In genomic region chr3L:20778224-20779063, dm6 we compare ENCODE assay signal across 1 fruit fly cellular context.
TF ChIP-seq lines count a peak whose summit lies in the region.

Gene Pex16, minus strand, starts transcription at chr3L:20778264.
Gene Pex14, plus strand, starts transcription at chr3L:20778799.

TF ChIP-seq in whole organism, embryonic, 481 proteins besides CTCF, POLR2A, EP300 and RAD21 (continued from another document):
- TF ChIP-seq pan (optimal IDR thresholded peaks at IDR 0.05; lab: Kevin White, UChicago): no peak
- peak in 1 of 2 experiments; percentile 77 for TF ChIP-seq pan (GFP tag; optimal IDR thresholded peaks at IDR 0.05 in 1 of 2, IDR thresholded peaks at IDR 0.05 in 1 of 2)
- TF ChIP-seq kay (GFP tag; optimal IDR thresholded peaks at IDR 0.05; lab: Kevin White, UChicago): peak; percentile 49
- peak; percentile 97 for TF ChIP-seq Ets65A (GFP tag; lab: Kevin White, UChicago)
- peak; percentile 69 for TF ChIP-seq Xrp1 (GFP tag; IDR thresholded peaks at IDR 0.05; lab: Robert Waterston, UW)
- no peak for TF ChIP-seq nau (GFP tag; optimal IDR thresholded peaks at IDR 0.05; lab: Kevin White, UChicago)
- peak; percentile 88 for TF ChIP-seq slbo (GFP tag; IDR thresholded peaks at IDR 0.05; lab: Robert Waterston, UW)
- peak; percentile 45 for TF ChIP-seq btn (GFP tag; optimal IDR thresholded peaks at IDR 0.05; lab: Kevin White, UChicago)
- TF ChIP-seq crol (GFP tag; IDR thresholded peaks at IDR 0.05; lab: Robert Waterston, UW): no peak
- TF ChIP-seq Ets97D (GFP tag; optimal IDR thresholded peaks at IDR 0.05; lab: Kevin White, UChicago): peak; percentile 38
- peak; percentile 86 for TF ChIP-seq gfzf (GFP tag; optimal IDR thresholded peaks at IDR 0.05; lab: Kevin White, UChicago)
- TF ChIP-seq fru (optimal IDR thresholded peaks at IDR 0.05; lab: Kevin White, UChicago): no peak
- no peak for TF ChIP-seq h (optimal IDR thresholded peaks at IDR 0.05; lab: Kevin White, UChicago)
- no peak for TF ChIP-seq ATbp (GFP tag; optimal IDR thresholded peaks at IDR 0.05; lab: Kevin White, UChicago)
- TF ChIP-seq Meics (GFP tag; optimal IDR thresholded peaks at IDR 0.05; lab: Kevin White, UChicago): peak; percentile 74
- TF ChIP-seq CG1529 (GFP tag; optimal IDR thresholded peaks at IDR 0.05; lab: Kevin White, UChicago): peak; percentile 23
- no peak for TF ChIP-seq bbx (GFP tag; IDR thresholded peaks at IDR 0.05; lab: Robert Waterston, UW; ENCODE audit: partially characterized antibody)
- TF ChIP-seq Blimp-1 (GFP tag; optimal IDR thresholded peaks at IDR 0.05; lab: Kevin White, UChicago): no peak
- peak; percentile 73 for TF ChIP-seq Mrtf (GFP tag; IDR thresholded peaks at IDR 0.05; lab: Robert Waterston, UW)
- TF ChIP-seq CG12299 (tag; optimal IDR thresholded peaks at IDR 0.05; lab: Kevin White, UChicago): no peak
- no peak for TF ChIP-seq Sin3A (optimal IDR thresholded peaks at IDR 0.05; lab: Kevin White, UChicago)
- TF ChIP-seq CG13287 (GFP tag; IDR thresholded peaks at IDR 0.05; lab: Robert Waterston, UW; ENCODE audit: partially characterized antibody): no peak
- no peak for TF ChIP-seq B-H2 (GFP tag; optimal IDR thresholded peaks at IDR 0.05; lab: Kevin White, UChicago)
- TF ChIP-seq C15 (GFP tag; IDR thresholded peaks at IDR 0.05; lab: Robert Waterston, UW): 0 out of 3 replicates have a peak, but pooled peaks have one; percentile 42
- peak; percentile 55; the same call in 1 of the 3 replicates for TF ChIP-seq Optix (GFP tag; IDR thresholded peaks at IDR 0.05; lab: Robert Waterston, UW)
- peak; percentile 28 for TF ChIP-seq Lhr (GFP tag; optimal IDR thresholded peaks at IDR 0.05; lab: Kevin White, UChicago)
- peak; percentile 63 for TF ChIP-seq grau (tag; optimal IDR thresholded peaks at IDR 0.05; lab: Kevin White, UChicago)
- peak; percentile 78; the same call in 1 of the 2 replicates for TF ChIP-seq vvl (GFP tag; IDR thresholded peaks at IDR 0.05; lab: Robert Waterston, UW)
- TF ChIP-seq CG13775 (GFP tag; optimal IDR thresholded peaks at IDR 0.05; lab: Kevin White, UChicago): peak; percentile 75
- TF ChIP-seq zf30C (GFP tag; optimal IDR thresholded peaks at IDR 0.05; lab: Kevin White, UChicago): no peak
- TF ChIP-seq dmrt99B (tag; optimal IDR thresholded peaks at IDR 0.05; lab: Kevin White, UChicago): no peak
- peak; percentile 24 for TF ChIP-seq trh (GFP tag; optimal IDR thresholded peaks at IDR 0.05; lab: Kevin White, UChicago)
- peak; percentile 53 for TF ChIP-seq Six4 (GFP tag; optimal IDR thresholded peaks at IDR 0.05; lab: Kevin White, UChicago)
- TF ChIP-seq oc (tag; optimal IDR thresholded peaks at IDR 0.05; lab: Kevin White, UChicago): no peak
- TF ChIP-seq CG17359 (tag; optimal IDR thresholded peaks at IDR 0.05; lab: Kevin White, UChicago): peak; percentile 60
- no peak for TF ChIP-seq usp (GFP tag; optimal IDR thresholded peaks at IDR 0.05; lab: Kevin White, UChicago)
